Fruit fly (Drosophila melanogaster) whole organism, embryonic: ENCODE measurements around the gene Acp62F.

ENCODE experiments used
- Atf3 ChIP-seq: fragments of 200-800 bp; sonication (Bioruptor generic); optimal IDR thresholded peaks from 3 replicates; lab custom pipeline; 2016; ENCODE audit warnings: missing biosample characterization, missing genetic modification characterization
- CG10431 ChIP-seq: fragments of 200-800 bp; sonication (Bioruptor generic); optimal IDR thresholded peaks from 3 replicates; lab custom pipeline; 2018; ENCODE audit warnings: missing biosample characterization, mild to moderate bottlenecking, missing genetic modification characterization
- CG11093 ChIP-seq: fragments of 200-800 bp; sonication (Bioruptor generic); IDR thresholded peaks from 3 replicates; pipeline ENCODE4 v1.3.6; 2022; ENCODE audit warnings: missing biosample characterization, missing genetic modification characterization
- CG11456 ChIP-seq: fragments of 200-800 bp; sonication (Bioruptor generic); IDR thresholded peaks from 3 replicates; pipeline ENCODE4 v1.3.6; 2022; ENCODE audit warnings: missing biosample characterization, missing genetic modification characterization
- CG11695 ChIP-seq: fragments of 200-800 bp; sonication (Bioruptor generic); IDR thresholded peaks from 3 replicates; pipeline ENCODE4 v1.3.6; 2022; ENCODE audit warnings: missing biosample characterization, missing genetic modification characterization
- CG12299 ChIP-seq: fragments of 200-800 bp; sonication (Bioruptor generic); optimal IDR thresholded peaks from 2 replicates; lab custom pipeline; 2018; ENCODE audit warnings: missing biosample characterization, mild to moderate bottlenecking, missing genetic modification characterization
- CG13624 ChIP-seq: fragments of 200-800 bp; sonication (Bioruptor generic); optimal IDR thresholded peaks from 2 replicates; lab custom pipeline; 2016; ENCODE audit warnings: missing biosample characterization, missing genetic modification characterization
- CG15269 ChIP-seq: fragments of 200-800 bp; sonication (Bioruptor generic); optimal IDR thresholded peaks from 2 replicates; lab custom pipeline; 2018; ENCODE audit warnings: missing biosample characterization, mild to moderate bottlenecking, missing genetic modification characterization, moderate library complexity
- CG2120 ChIP-seq: fragments of 200-800 bp; sonication (Bioruptor generic); optimal IDR thresholded peaks from 3 replicates; lab custom pipeline; 2016; ENCODE audit warnings: missing biosample characterization, missing genetic modification characterization
- CG32532 ChIP-seq: fragments of 200-800 bp; sonication (Bioruptor generic); IDR thresholded peaks from 2 replicates; pipeline ENCODE4 v1.3.6; 2022; ENCODE audit warnings: missing biosample characterization, missing genetic modification characterization
- CG32767 ChIP-seq: fragments of 200-800 bp; sonication (Bioruptor generic); IDR thresholded peaks from 2 replicates; pipeline ENCODE4 v1.3.6; 2022; ENCODE audit warnings: missing biosample characterization, missing genetic modification characterization
- CG34422 ChIP-seq: fragments of 200-800 bp; sonication (Bioruptor generic); IDR thresholded peaks from 3 replicates; pipeline ENCODE4 v1.3.6; 2022; ENCODE audit warnings: missing biosample characterization, missing genetic modification characterization
- CG4360 ChIP-seq: fragments of 200-800 bp; sonication (Bioruptor generic); IDR thresholded peaks from 2 replicates; pipeline ENCODE4 v1.3.6; 2022; ENCODE audit warnings: missing biosample characterization, missing genetic modification characterization
- CG5245 ChIP-seq: fragments of 200-800 bp; sonication (Bioruptor generic); optimal IDR thresholded peaks from 3 replicates; lab custom pipeline; 2016; ENCODE audit warnings: missing biosample characterization, missing genetic modification characterization
- CG7963 ChIP-seq: fragments of 200-800 bp; sonication (Bioruptor generic); IDR thresholded peaks from 3 replicates; pipeline ENCODE4 v1.3.6; 2022; ENCODE audit warnings: missing biosample characterization, missing genetic modification characterization; ENCODE audit not compliant: partially characterized antibody
- CG8388 ChIP-seq: fragments of 200-800 bp; sonication (Bioruptor generic); optimal IDR thresholded peaks from 2 replicates; lab custom pipeline; 2019; ENCODE audit warnings: missing biosample characterization, mild to moderate bottlenecking, missing genetic modification characterization, moderate library complexity
- CG9876 ChIP-seq: fragments of 200-800 bp; sonication (Bioruptor generic); optimal IDR thresholded peaks from 2 replicates; lab custom pipeline; 2016; ENCODE audit warnings: missing biosample characterization, missing genetic modification characterization
- Dek ChIP-seq: fragments of 200-800 bp; sonication (Bioruptor generic); optimal IDR thresholded peaks from 3 replicates; lab custom pipeline; 2019; ENCODE audit warnings: missing biosample characterization, mild to moderate bottlenecking, missing genetic modification characterization, moderate library complexity
- Gug ChIP-seq: fragments of 200-800 bp; sonication (Bioruptor generic); IDR thresholded peaks from 4 replicates; pipeline ENCODE4 v1.3.6; 2022; ENCODE audit warnings: missing biosample characterization, missing genetic modification characterization
- HLH3B ChIP-seq: fragments of 200-800 bp; sonication (Bioruptor generic); IDR thresholded peaks from 2 replicates; pipeline ENCODE4 v1.3.6; 2022; ENCODE audit warnings: missing biosample characterization, missing genetic modification characterization
- Hr3 ChIP-seq: fragments of 200-800 bp; sonication (Bioruptor generic); optimal IDR thresholded peaks from 3 replicates; lab custom pipeline; 2016; ENCODE audit warnings: missing biosample characterization, missing genetic modification characterization
- Med ChIP-seq: fragments of 200-800 bp; sonication (Bioruptor generic); peaks from one replicate; lab custom pipeline; 2016; ENCODE audit warnings: missing biosample characterization, missing genetic modification characterization, mild to moderate bottlenecking, inconsistent platforms, moderate library complexity
- Mrtf ChIP-seq: fragments of 200-800 bp; sonication (Bioruptor generic); IDR thresholded peaks from 3 replicates; pipeline ENCODE4 v1.3.6; 2022; ENCODE audit warnings: missing biosample characterization, missing genetic modification characterization
- NfI ChIP-seq: fragments of 200-800 bp; sonication (Bioruptor generic); optimal IDR thresholded peaks from 3 replicates; lab custom pipeline; 2018; ENCODE audit warnings: missing biosample characterization, mild to moderate bottlenecking, missing genetic modification characterization, moderate library complexity
- Pdp1 ChIP-seq, 2 experiments: fragments of 200-800 bp; sonication (Bioruptor generic); optimal IDR thresholded peaks; 3 replicates each; lab custom pipeline; 2016; ENCODE audit warnings: missing biosample characterization in 2 of 2, missing genetic modification characterization in 2 of 2, mild to moderate bottlenecking in 1 of 2, moderate library complexity in 1 of 2
- Rfx ChIP-seq: fragments of 200-800 bp; sonication (Bioruptor generic); IDR thresholded peaks from 2 replicates; pipeline ENCODE4 v1.3.6; 2022; ENCODE audit warnings: missing biosample characterization, missing genetic modification characterization
- TFAM ChIP-seq: fragments of 200-800 bp; sonication (Bioruptor generic); optimal IDR thresholded peaks from 2 replicates; lab custom pipeline; 2017; ENCODE audit warnings: missing biosample characterization, missing genetic modification characterization, inconsistent platforms
- Vsx1 ChIP-seq: fragments of 200-800 bp; sonication (Bioruptor generic); optimal IDR thresholded peaks from 2 replicates; lab custom pipeline; 2017; ENCODE audit warnings: missing biosample characterization, mild to moderate bottlenecking, missing genetic modification characterization, missing genetic modification reagents
- Xrp1 ChIP-seq: fragments of 200-800 bp; sonication (Bioruptor generic); IDR thresholded peaks from 2 replicates; pipeline ENCODE4 v1.3.6; 2022; ENCODE audit warnings: missing biosample characterization, missing genetic modification characterization
- ap ChIP-seq: fragments of 200-800 bp; sonication (Bioruptor generic); IDR thresholded peaks from 2 replicates; pipeline ENCODE4 v1.3.6; 2022; ENCODE audit warnings: missing biosample characterization, missing genetic modification characterization
- cad ChIP-seq: fragments of >200 bp; optimal IDR thresholded peaks from 2 replicates; lab custom pipeline; 2017; ENCODE audit warnings: missing biosample characterization, missing genetic modification characterization
- chn ChIP-seq: fragments of 200-800 bp; sonication (Bioruptor generic); optimal IDR thresholded peaks from 2 replicates; lab custom pipeline; 2016; ENCODE audit warnings: missing biosample characterization, missing genetic modification characterization
- en ChIP-seq: fragments of 200-800 bp; sonication (Bioruptor generic); optimal IDR thresholded peaks from 2 replicates; lab custom pipeline; 2016; ENCODE audit warnings: missing biosample characterization, missing genetic modification characterization
- fd96Cb ChIP-seq: fragments of 200-800 bp; sonication (Bioruptor generic); optimal IDR thresholded peaks from 2 replicates; lab custom pipeline; 2018; ENCODE audit warnings: missing biosample characterization, mild to moderate bottlenecking, missing genetic modification characterization, moderate library complexity
- gem ChIP-seq: fragments of 200-800 bp; sonication (Bioruptor generic); optimal IDR thresholded peaks from 2 replicates; lab custom pipeline; 2019; ENCODE audit warnings: missing biosample characterization, mild to moderate bottlenecking, missing genetic modification characterization, moderate library complexity
- gsb-n ChIP-seq: fragments of 200-800 bp; sonication (Bioruptor generic); optimal IDR thresholded peaks from 3 replicates; lab custom pipeline; 2018; ENCODE audit warnings: missing biosample characterization, mild to moderate bottlenecking, missing genetic modification characterization
- jumu ChIP-seq: fragments of 200-800 bp; sonication (Bioruptor generic); optimal IDR thresholded peaks from 3 replicates; lab custom pipeline; 2016; ENCODE audit warnings: missing biosample characterization, missing genetic modification characterization
- kah ChIP-seq: fragments of 200-800 bp; sonication (Bioruptor generic); optimal IDR thresholded peaks from 2 replicates; lab custom pipeline; 2018; ENCODE audit warnings: missing biosample characterization, mild to moderate bottlenecking, missing genetic modification characterization
- lab ChIP-seq: fragments of 200-800 bp; sonication (Bioruptor generic); optimal IDR thresholded peaks from 3 replicates; lab custom pipeline; 2017; ENCODE audit warnings: missing biosample characterization, missing genetic modification characterization, mild to moderate bottlenecking, moderate library complexity, missing genetic modification reagents
- pan ChIP-seq, 4 experiments: fragments of >200 bp in 3 of 4; fragments of 200-800 bp in 1 of 4; sonication (Bioruptor generic) in 1 of 4; optimal IDR thresholded peaks in 3 of 4; IDR thresholded peaks in 1 of 4; 2 replicates each; pipeline versions ENCODE4 v1.3.6 to Lab custom; 2017 to 2022; ENCODE audit warnings: missing biosample characterization in 2 of 4, missing genetic modification characterization in 2 of 4, mixed read lengths in 1 of 4
- row ChIP-seq: fragments of 200-800 bp; sonication (Bioruptor generic); IDR thresholded peaks from 3 replicates; pipeline ENCODE4 v1.3.6; 2022; ENCODE audit warnings: missing biosample characterization, missing genetic modification characterization
- sens ChIP-seq: fragments of 200-800 bp; sonication (Bioruptor generic); peaks from one replicate; lab custom pipeline; 2016; ENCODE audit warnings: missing biosample characterization, missing genetic modification characterization
- slbo ChIP-seq: fragments of 200-800 bp; sonication (Bioruptor generic); IDR thresholded peaks from 2 replicates; pipeline ENCODE4 v1.3.6; 2022; ENCODE audit warnings: missing biosample characterization, missing genetic modification characterization
- tgo ChIP-seq: fragments of 200-800 bp; sonication (Bioruptor generic); IDR thresholded peaks from 3 replicates; pipeline ENCODE4 v1.3.6; 2022; ENCODE audit warnings: missing biosample characterization, missing genetic modification characterization
- tin ChIP-seq: fragments of 200-800 bp; sonication (Bioruptor generic); optimal IDR thresholded peaks from 3 replicates; lab custom pipeline; 2016; ENCODE audit warnings: missing biosample characterization, missing genetic modification characterization
- unpg ChIP-seq: fragments of 200-800 bp; sonication (Bioruptor generic); optimal IDR thresholded peaks from 3 replicates; lab custom pipeline; 2018; ENCODE audit warnings: missing biosample characterization, mild to moderate bottlenecking, missing genetic modification characterization, moderate library complexity
- wor ChIP-seq: fragments of 200-800 bp; sonication (Bioruptor generic); IDR thresholded peaks from 2 replicates; pipeline ENCODE4 v1.3.6; 2022; ENCODE audit warnings: missing biosample characterization, missing genetic modification characterization
- zen ChIP-seq: fragments of 200-800 bp; sonication (Bioruptor generic); optimal IDR thresholded peaks from 3 replicates; lab custom pipeline; 2018; ENCODE audit warnings: missing biosample characterization, mild to moderate bottlenecking, missing genetic modification characterization, moderate library complexity

The Acp62F gene

dm6 chr3L:2763762-2764161 lies 24.2 kb downstream of the Acp62F start (continued):
- no peak for TF ChIP-seq NfI (GFP tag; lab: Kevin White, UChicago)
- peak; percentile 71 for TF ChIP-seq CG32532
- peak; percentile 65; the same call in 2 of the 3 replicates for TF ChIP-seq Mrtf (GFP tag; lab: Robert Waterston, UW)
- peak; percentile 62 for TF ChIP-seq row
- TF ChIP-seq gem (tag; lab: Kevin White, UChicago), result peak; percentile 25
- no peak for TF ChIP-seq TFAM (GFP tag; lab: Kevin White, UChicago)
- no peak for TF ChIP-seq gsb-n (tag; lab: Kevin White, UChicago)
- no peak for TF ChIP-seq chn (GFP tag; lab: Kevin White, UChicago)
- peak; percentile 6 for TF ChIP-seq fd96Cb
- TF ChIP-seq cad, result no peak
- TF ChIP-seq unpg (GFP tag; lab: Kevin White, UChicago), result peak; percentile 4
- 0 out of 3 replicates have a peak, but pooled peaks have one; percentile 39 for TF ChIP-seq CG34422 (GFP tag; lab: Robert Waterston, UW)
- 0 out of 2 replicates have a peak, but pooled peaks have one; percentile 24 for TF ChIP-seq ap
- peak; percentile 37; the same call in 1 of the 3 replicates for TF ChIP-seq CG11093 (GFP tag; lab: Robert Waterston, UW)
- TF ChIP-seq zen, result no peak
- no peak for TF ChIP-seq Pdp1 (GFP tag; optimal IDR thresholded peaks at IDR 0.05; lab: Kevin White, UChicago)
- peak; percentile 67; the same call in 2 of the 3 replicates for TF ChIP-seq tgo (GFP tag; lab: Robert Waterston, UW)
- TF ChIP-seq, all 482 proteins: peak for 69

dm6 chr3L:2765013-2765738 lies 25.6 kb downstream of the Acp62F start:
- TF ChIP-seq en (GFP tag; lab: Kevin White, UChicago) (no peak), Hr3 (GFP tag; lab: Kevin White, UChicago) (peak; percentile 3), lab (GFP tag; lab: Kevin White, UChicago) (peak; percentile 8), CG11695 (no peak), cad (no peak), CG12299 (tag; lab: Kevin White, UChicago) (no peak), Xrp1 (GFP tag; lab: Robert Waterston, UW) (peak; percentile 9; the same call in 1 of the 2 replicates), CG13624 (no peak), Med (peak; percentile 88), Rfx (peak; percentile 43; the same call in 1 of the 2 replicates), Pdp1 (GFP tag; optimal IDR thresholded peaks at IDR 0.05; lab: Kevin White, UChicago) (peak; percentile 8 to 16), CG9876 (no peak), CG11456 (GFP tag; lab: Robert Waterston, UW) (peak; percentile 48; the same call in 1 of the 3 replicates), slbo (GFP tag; lab: Robert Waterston, UW) (peak; percentile 64), pan (optimal IDR thresholded peaks at IDR 0.05; lab: Kevin White, UChicago) (no peak), pan (GFP tag; optimal IDR thresholded peaks at IDR 0.05 in 1 of 2, IDR thresholded peaks at IDR 0.05 in 1 of 2) (peak in 1 of 2 experiments; percentile 30), CG8388 (GFP tag; lab: Kevin White, UChicago) (peak; percentile 99), Atf3 (no peak), CG10431 (GFP tag; lab: Kevin White, UChicago) (no peak), CG4360 (GFP tag; lab: Robert Waterston, UW) (peak; percentile 19; the same call in 1 of the 2 replicates), wor (GFP tag; lab: Robert Waterston, UW) (no peak), Dek (tag; lab: Kevin White, UChicago) (no peak), sens (peak; percentile 84), Vsx1 (peak; percentile 4), Gug (GFP tag; lab: Robert Waterston, UW) (peak; percentile 62; the same call in 2 of the 4 replicates), jumu (GFP tag; lab: Kevin White, UChicago) (no peak), CG2120 (GFP tag; lab: Kevin White, UChicago) (peak; percentile 0), CG32767 (GFP tag; lab: Robert Waterston, UW) (no peak), tin (GFP tag; lab: Kevin White, UChicago) (peak; percentile 25), kah (GFP tag; lab: Kevin White, UChicago) (peak; percentile 70), CG15269 (tag; lab: Kevin White, UChicago) (peak; percentile 16), CG7963 (GFP tag; lab: Robert Waterston, UW) (no peak), gem (tag; lab: Kevin White, UChicago) (peak; percentile 42), CG5245 (GFP tag; lab: Kevin White, UChicago) (peak; percentile 10), HLH3B (GFP tag; lab: Robert Waterston, UW) (no peak)
